Fruit fly (Drosophila melanogaster) whole organism: ENCODE data around the gene CG32572.

ENCODE experiments used
- CG8478 ChIP-seq: fragments of >200 bp; optimal IDR thresholded peaks from 2 replicates; lab custom pipeline; 2018; ENCODE audit warnings: inconsistent platforms
- Dll ChIP-seq: fragments of >200 bp; optimal IDR thresholded peaks from 2 replicates; lab custom pipeline; 2017
- EcR ChIP-seq, 2 experiments: fragments of >200 bp; optimal IDR thresholded peaks; 2 replicates each; lab custom pipeline; 2017; ENCODE audit warnings: missing biosample characterization in 2 of 2, missing genetic modification characterization in 2 of 2, missing genetic modification reagents in 2 of 2
- pan ChIP-seq: fragments of >200 bp; optimal IDR thresholded peaks from 2 replicates; lab custom pipeline; 2017
- psq ChIP-seq: fragments of >200 bp; optimal IDR thresholded peaks from 2 replicates; lab custom pipeline; 2017
- usp ChIP-seq: fragments of >200 bp; optimal IDR thresholded peaks from 2 replicates; lab custom pipeline; 2017; ENCODE audit warnings: missing biosample characterization, missing genetic modification characterization, mixed read lengths

- TF ChIP-seq CG8478 (lab: Kevin White, UChicago) (no peak), psq (lab: Kevin White, UChicago) (no peak), usp (GFP tag; lab: Kevin White, UChicago) (no peak), pan (lab: Kevin White, UChicago) (no peak), EcR (GFP tag; optimal IDR thresholded peaks at IDR 0.05; lab: Kevin White, UChicago) (no peak), Dll (lab: Kevin White, UChicago) (no peak)
Measured at dm6 chrX:16706774-16707173, 14.2 kb upstream of the CG32572 start, which contains the start of gene CG9672.
